Fruit fly (Drosophila melanogaster): ENCODE measurements around the gene vls.

DNA sequence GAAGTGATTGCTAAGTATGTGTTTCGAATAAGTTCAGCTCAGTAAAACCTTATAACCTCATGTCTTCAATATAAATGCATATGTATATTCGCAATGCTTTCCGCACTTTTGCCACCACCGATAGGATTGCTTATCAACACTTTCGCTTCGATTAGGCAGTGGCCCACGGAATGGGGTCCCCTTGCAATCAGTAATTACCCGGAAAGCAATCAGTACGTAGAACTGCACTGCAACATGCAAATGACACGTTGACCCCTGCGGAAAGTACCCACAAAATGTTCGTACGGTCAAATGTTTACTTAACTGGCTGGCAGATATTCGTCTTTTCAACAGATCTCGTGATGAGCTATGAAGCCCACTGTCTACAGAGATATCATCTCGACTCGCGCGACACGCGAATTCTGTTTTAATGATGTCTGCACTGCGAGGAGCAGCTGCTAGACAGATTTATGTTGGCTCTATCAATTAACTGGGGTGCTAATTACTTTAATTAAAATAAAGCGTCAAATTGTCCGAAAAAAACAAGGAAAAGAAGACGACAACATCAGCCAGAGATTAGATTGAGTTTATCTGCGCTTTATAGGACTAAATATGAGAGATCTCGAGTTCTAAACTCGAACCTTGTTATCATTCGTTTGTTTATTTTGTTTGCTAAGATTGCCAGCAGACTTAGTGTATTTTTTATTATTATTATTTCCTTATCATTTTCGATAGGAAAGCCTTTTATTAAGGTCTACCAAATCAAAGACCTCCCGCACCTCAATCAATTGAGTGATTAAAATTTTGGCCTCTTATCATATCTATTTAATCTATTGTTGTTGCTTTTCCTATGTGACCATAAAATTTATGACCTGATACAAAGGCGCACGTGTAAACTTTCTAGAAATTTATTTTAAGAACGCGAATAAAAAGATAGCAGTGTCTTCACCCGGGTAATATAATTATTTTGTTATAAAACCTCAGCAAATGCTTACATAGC lies 12.2 kb upstream of the vls start:
- TF ChIP-seq emc (GFP tag; optimal IDR thresholded peaks at IDR 0.05) (no peak), jumu (GFP tag; optimal IDR thresholded peaks at IDR 0.05) (no peak), CG18619 (GFP tag; optimal IDR thresholded peaks at IDR 0.05) (no peak), CG34224 (GFP tag; IDR thresholded peaks at IDR 0.05; ENCODE audit: partially characterized antibody) (no peak), Deaf1 (tag; optimal IDR thresholded peaks at IDR 0.05) (no peak), CG6765 (GFP tag; optimal IDR thresholded peaks at IDR 0.05) (peak; percentile 28)

All from whole organism, embryonic.